Worm (Caenorhabditis elegans) whole organism, L2 larva: ENCODE measurements around the gene best-13.

Source experiments
- ceh-82 ChIP-seq: fragments of 150-350 bp; optimal IDR thresholded peaks from 2 replicates; lab custom pipeline; 2014; ENCODE audit warnings: missing biosample characterization, missing genetic modification characterization
- fos-1 ChIP-seq: fragments of 150-350 bp; optimal IDR thresholded peaks from 2 replicates; lab custom pipeline; 2014; ENCODE audit warnings: missing biosample characterization, missing genetic modification characterization
- gmeb-1 ChIP-seq: fragments of 150-350 bp; optimal IDR thresholded peaks from 2 replicates; lab custom pipeline; 2014; ENCODE audit warnings: missing biosample characterization, missing genetic modification characterization
- lin-13 ChIP-seq: fragments of 150-350 bp; optimal IDR thresholded peaks from 2 replicates; lab custom pipeline; 2014; ENCODE audit warnings: missing biosample characterization, missing genetic modification reagents, missing genetic modification characterization
- nhr-21 ChIP-seq: fragments of 150-350 bp; optimal IDR thresholded peaks from 2 replicates; lab custom pipeline; 2014; ENCODE audit warnings: missing biosample characterization, missing genetic modification characterization
- nhr-237 ChIP-seq: fragments of 150-350 bp; optimal IDR thresholded peaks from 2 replicates; lab custom pipeline; 2014; ENCODE audit warnings: missing biosample characterization, missing genetic modification characterization
- nhr-6 ChIP-seq: fragments of 150-350 bp; optimal IDR thresholded peaks from 2 replicates; lab custom pipeline; 2014; ENCODE audit warnings: missing biosample characterization, missing genetic modification characterization
- skn-1 ChIP-seq: sonication (generic microtip); optimal IDR thresholded peaks from 2 replicates; lab custom pipeline; 2017; ENCODE audit warnings: missing biosample characterization, missing genetic modification characterization
- snpc-4 ChIP-seq: fragments of 150-350 bp; optimal IDR thresholded peaks from 2 replicates; lab custom pipeline; 2014; ENCODE audit warnings: missing biosample characterization, missing genetic modification characterization
- unc-39 ChIP-seq: fragments of 150-350 bp; optimal IDR thresholded peaks from 2 replicates; lab custom pipeline; 2014; ENCODE audit warnings: missing biosample characterization, missing genetic modification characterization
- unc-62 ChIP-seq: fragments of 150-350 bp; optimal IDR thresholded peaks from 2 replicates; lab custom pipeline; 2014; ENCODE audit warnings: missing biosample characterization, missing genetic modification reagents, missing genetic modification characterization
- zag-1 ChIP-seq: fragments of 150-350 bp; optimal IDR thresholded peaks from 2 replicates; lab custom pipeline; 2014; ENCODE audit warnings: missing biosample characterization, missing genetic modification characterization

ce11 chrIV:9948035-9948434 is 44.3 kb downstream of the best-13 start:
- no peak for TF ChIP-seq ceh-82
- no peak for TF ChIP-seq gmeb-1 (tag; lab: Kevin White, UChicago)
- TF ChIP-seq unc-62: no peak
- no peak for TF ChIP-seq skn-1 (tag; lab: Kevin White, UChicago)
- no peak for TF ChIP-seq nhr-21 (tag; lab: Kevin White, UChicago)
- TF ChIP-seq nhr-237 (tag; lab: Kevin White, UChicago): no peak
- no peak for TF ChIP-seq nhr-6 (tag; lab: Kevin White, UChicago)
- TF ChIP-seq fos-1 (tag; lab: Kevin White, UChicago): no peak
- no peak for TF ChIP-seq snpc-4
- no peak for TF ChIP-seq unc-39 (tag; lab: Kevin White, UChicago)
- no peak for TF ChIP-seq zag-1
- no peak for TF ChIP-seq lin-13
